Worm (Caenorhabditis elegans): ENCODE results near the gene C03A3.9.

- TF ChIP-seq atf-7 (tag; optimal IDR thresholded peaks at IDR 0.05) (no peak), let-607 (tag; optimal IDR thresholded peaks at IDR 0.05) (no peak), snpc-4 (GFP tag; optimal IDR thresholded peaks at IDR 0.05) (no peak), snpc-4 (tag; optimal IDR thresholded peaks at IDR 0.05) (no peak), F39B2.1 (GFP tag; IDR thresholded peaks at IDR 0.05) (no peak), die-1 (tag; optimal IDR thresholded peaks at IDR 0.05) (no peak), lsl-1 (GFP tag; optimal IDR thresholded peaks at IDR 0.05) (no peak), ztf-22 (GFP tag; optimal IDR thresholded peaks at IDR 0.05) (no peak), ztf-26 (tag; optimal IDR thresholded peaks at IDR 0.05) (no peak), hrde-1 (tag; optimal IDR thresholded peaks at IDR 0.05; ENCODE audit: borderline replicate concordance) (no peak), dpl-1 (GFP tag; optimal IDR thresholded peaks at IDR 0.05) (no peak), sptf-2 (GFP tag; optimal IDR thresholded peaks at IDR 0.05) (no peak), somi-1 (GFP tag; optimal IDR thresholded peaks at IDR 0.05) (no peak), pha-4 (tag; optimal IDR thresholded peaks at IDR 0.05) (no peak), F10E7.11 (tag; optimal IDR thresholded peaks at IDR 0.05) (no peak)
These were observed 21.8 kb upstream of the C03A3.9 start for ce11 chrX:11245056-11245455.
